Fruit fly (Drosophila melanogaster) whole organism: ENCODE data around the gene CG44954.

ENCODE experiments used
- CG8478 ChIP-seq: fragments of >200 bp; optimal IDR thresholded peaks from 2 replicates; lab custom pipeline; 2018; ENCODE audit warnings: inconsistent platforms
- Dll ChIP-seq: fragments of >200 bp; optimal IDR thresholded peaks from 2 replicates; lab custom pipeline; 2017
- pan ChIP-seq: fragments of >200 bp; optimal IDR thresholded peaks from 2 replicates; lab custom pipeline; 2017
- usp ChIP-seq: fragments of >200 bp; optimal IDR thresholded peaks from 2 replicates; lab custom pipeline; 2017; ENCODE audit warnings: missing biosample characterization, missing genetic modification characterization, mixed read lengths

- TF ChIP-seq pan (no peak), Dll (lab: Kevin White, UChicago) (no peak), CG8478 (no peak), usp (no peak)
Measured at dm6 chr3R:30649661-30650060, 28.0 kb upstream of the CG44954 start, which contains the start of gene CG34433.
